Fruit fly (Drosophila melanogaster) S2 (cell line): ENCODE data around the gene CG4955.

ENCODE experiments used
- CG8478 ChIP-seq: fragments of >200 bp; optimal IDR thresholded peaks from 2 replicates; lab custom pipeline; 2018
- CTCF ChIP-seq, 2 experiments: fragments of >200 bp; optimal IDR thresholded peaks; 2 replicates each; lab custom pipeline; 2018

dm6 chrX:17081147-17081546, at the start of gene CG4955:
- TF ChIP-seq CG8478 (lab: Kevin White, UChicago) (no peak), CTCF (optimal IDR thresholded peaks at IDR 0.05; lab: Kevin White, UChicago) (no peak)
